Worm (Caenorhabditis elegans): ENCODE data around the gene C11H1.5.

DNA sequence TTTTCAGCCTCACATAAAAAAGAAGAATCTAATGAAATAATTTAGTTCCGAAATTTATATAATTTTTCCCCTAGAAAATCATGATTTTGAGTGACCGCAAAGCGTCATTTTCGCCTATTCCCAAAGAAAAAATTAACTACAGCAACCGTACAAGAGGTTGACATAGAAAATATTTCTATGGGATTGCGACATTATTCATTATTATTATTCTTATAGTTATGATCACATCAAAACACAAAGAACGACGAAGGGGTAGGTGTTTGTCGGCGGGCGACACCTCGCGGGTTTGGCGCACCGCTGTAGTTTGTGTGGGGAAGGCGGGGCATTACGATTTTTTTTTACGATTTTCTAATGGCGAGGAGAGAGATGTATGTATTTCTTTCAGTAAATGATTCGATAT is 21.3 kb upstream of the C11H1.5 start:
- no peak for TF ChIP-seq W03F9.2 (tag; optimal IDR thresholded peaks at IDR 0.05)
- TF ChIP-seq him-1 (tag; optimal IDR thresholded peaks at IDR 0.05), result no peak

Data from whole organism, L4/young adult.